Worm (Caenorhabditis elegans) whole organism, dauer: Measurements from ENCODE around the gene acr-20.
"Not testable (repeated sequence)": the region's sequence is repeated elsewhere in the genome, so short reads cannot be mapped to it uniquely, and the experiment has no call there.

Experiments
- unc-62 ChIP-seq: sonication (generic microtip); optimal IDR thresholded peaks from 2 replicates; lab custom pipeline; 2017; ENCODE audit warnings: missing biosample characterization, missing genetic modification reagents, missing genetic modification characterization

acr-20 gene

ce11 chrII:14344166-14344565 lies 33.5 kb downstream of the acr-20 start, which contains the start of gene ddl-3:
Gene ddl-3, minus strand, starts transcription at chrII:14344454.
- TF ChIP-seq unc-62 (GFP tag; lab: Kevin White, UChicago): not testable (repeated sequence)
